Fruit fly (Drosophila melanogaster) whole organism, wandering third instar larva: Measurements from ENCODE around the gene scny.

Experiments used
- Abd-B ChIP-seq: fragments of >200 bp; optimal IDR thresholded peaks from 2 replicates; lab custom pipeline; 2017; ENCODE audit warnings: missing biosample characterization, missing genetic modification characterization
- CG32264 ChIP-seq: fragments of 200-800 bp; sonication (Bioruptor generic); optimal IDR thresholded peaks from 2 replicates; lab custom pipeline; 2016; ENCODE audit warnings: missing biosample characterization, missing genetic modification characterization
- CG9705 ChIP-seq: fragments of 200-800 bp; sonication (Bioruptor generic); optimal IDR thresholded peaks from 2 replicates; lab custom pipeline; 2018; ENCODE audit warnings: missing biosample characterization, mild to moderate bottlenecking, missing genetic modification characterization
- CrebA ChIP-seq: fragments of 200-800 bp; sonication (Bioruptor generic); optimal IDR thresholded peaks from 2 replicates; lab custom pipeline; 2016; ENCODE audit warnings: missing biosample characterization, mild to moderate bottlenecking, missing genetic modification characterization, borderline replicate concordance
- Dfd ChIP-seq: fragments of >200 bp; optimal IDR thresholded peaks from 2 replicates; lab custom pipeline; 2017; ENCODE audit warnings: missing biosample characterization, missing genetic modification characterization
- Dif ChIP-seq: fragments of 200-275, 200-300 bp; sonication (Bioruptor generic); optimal IDR thresholded peaks from 2 replicates; lab custom pipeline; 2018; ENCODE audit warnings: missing biosample characterization, missing genetic modification characterization; ENCODE audit not compliant: partially characterized antibody
- GATAd ChIP-seq: sonication (Bioruptor generic); optimal IDR thresholded peaks from 2 replicates; lab custom pipeline; 2016; ENCODE audit warnings: missing biosample characterization, missing genetic modification characterization
- HLH106 ChIP-seq: fragments of 200-800 bp; optimal IDR thresholded peaks from 3 replicates; lab custom pipeline; 2019; ENCODE audit warnings: missing biosample characterization, mild to moderate bottlenecking, missing genetic modification characterization, moderate library complexity
- Hnf4 ChIP-seq: fragments of 200-800 bp; sonication (Bioruptor generic); optimal IDR thresholded peaks from 2 replicates; lab custom pipeline; 2016; ENCODE audit warnings: missing biosample characterization, mild to moderate bottlenecking, missing genetic modification characterization
- Hr78 ChIP-seq: fragments of >200 bp; optimal IDR thresholded peaks from 2 replicates; lab custom pipeline; 2017; ENCODE audit warnings: missing biosample characterization, missing genetic modification characterization
- Hr83 ChIP-seq: fragments of 200-300 bp; sonication (Bioruptor generic); optimal IDR thresholded peaks from 2 replicates; lab custom pipeline; 2016; ENCODE audit warnings: missing biosample characterization, mild to moderate bottlenecking, missing genetic modification characterization, moderate library complexity; ENCODE audit not compliant: poor library complexity, severe bottlenecking
- Jra ChIP-seq: sonication (Bioruptor generic); optimal IDR thresholded peaks from 2 replicates; lab custom pipeline; 2016; ENCODE audit warnings: missing biosample characterization, missing genetic modification characterization
- Mio ChIP-seq: sonication (Bioruptor generic); optimal IDR thresholded peaks from 2 replicates; lab custom pipeline; 2016; ENCODE audit warnings: missing biosample characterization, missing genetic modification characterization
- Myc ChIP-seq: fragments of >200 bp; optimal IDR thresholded peaks from 2 replicates; lab custom pipeline; 2017
- N ChIP-seq: fragments of >200 bp; optimal IDR thresholded peaks from 2 replicates; lab custom pipeline; 2018; ENCODE audit warnings: missing biosample characterization, missing external identifiers, missing genetic modification characterization
- Rel ChIP-seq, 2 experiments: fragments of 200-800 bp; sonication (Bioruptor generic) in 1 of 2; optimal IDR thresholded peaks; 2 replicates in 1 of 2; 3 replicates in 1 of 2; lab custom pipeline; 2016 to 2019; ENCODE audit warnings: mild to moderate bottlenecking in 2 of 2, missing biosample characterization in 2 of 2, missing genetic modification characterization in 2 of 2, moderate library complexity in 1 of 2
- Sp1 ChIP-seq: fragments of 200-800 bp; sonication (Bioruptor generic); optimal IDR thresholded peaks from 3 replicates; lab custom pipeline; 2019; ENCODE audit warnings: missing biosample characterization, mild to moderate bottlenecking, missing genetic modification characterization, moderate library complexity
- Vsx2 ChIP-seq: fragments of 200-300, 225-300 bp; sonication (Bioruptor generic); optimal IDR thresholded peaks from 2 replicates; lab custom pipeline; 2018; ENCODE audit warnings: missing biosample characterization, missing genetic modification characterization; ENCODE audit not compliant: partially characterized antibody
- brk ChIP-seq: fragments of 200-800 bp; sonication (Bioruptor generic); optimal IDR thresholded peaks from 2 replicates; lab custom pipeline; 2016; ENCODE audit warnings: missing biosample characterization, mild to moderate bottlenecking, missing genetic modification characterization
- dl ChIP-seq, 2 experiments: fragments of 175-275, 200-275 bp in 1 of 2; fragments of 200-275 bp in 1 of 2; sonication (Bioruptor generic); optimal IDR thresholded peaks; lab custom pipeline; 2018; ENCODE audit warnings: mild to moderate bottlenecking in 2 of 2, missing biosample characterization in 2 of 2, missing genetic modification characterization in 2 of 2, moderate library complexity in 2 of 2; ENCODE audit not compliant: partially characterized antibody in 2 of 2, insufficient read depth in 1 of 2
- dmrt93B ChIP-seq: fragments of 200-800 bp; sonication (Bioruptor generic); optimal IDR thresholded peaks from 2 replicates; lab custom pipeline; 2018; ENCODE audit warnings: missing biosample characterization, mild to moderate bottlenecking, missing genetic modification characterization
- dsf ChIP-seq: sonication (Bioruptor generic); optimal IDR thresholded peaks from 2 replicates; lab custom pipeline; 2016; ENCODE audit warnings: missing biosample characterization, missing genetic modification characterization, borderline replicate concordance
- ey ChIP-seq: fragments of 200-800 bp; sonication (Bioruptor generic); optimal IDR thresholded peaks from 2 replicates; lab custom pipeline; 2016; ENCODE audit warnings: missing biosample characterization, missing genetic modification characterization
- fru ChIP-seq: fragments of 200-800 bp; sonication (Bioruptor generic); optimal IDR thresholded peaks from 3 replicates; lab custom pipeline; 2016; ENCODE audit warnings: missing biosample characterization, mild to moderate bottlenecking, missing genetic modification characterization
- h ChIP-seq: fragments of 200-800 bp; sonication (Bioruptor generic); optimal IDR thresholded peaks from 3 replicates; lab custom pipeline; 2016; ENCODE audit warnings: missing biosample characterization, mild to moderate bottlenecking, missing genetic modification characterization
- jim ChIP-seq: fragments of 175-275, 200-325 bp; sonication (Bioruptor generic); optimal IDR thresholded peaks from 2 replicates; lab custom pipeline; 2016; ENCODE audit warnings: missing biosample characterization, mild to moderate bottlenecking, missing genetic modification characterization
- lola ChIP-seq: fragments of >200 bp; optimal IDR thresholded peaks from 2 replicates; lab custom pipeline; 2017; ENCODE audit warnings: missing biosample characterization, missing genetic modification characterization
- pan ChIP-seq: fragments of >200 bp; optimal IDR thresholded peaks from 2 replicates; lab custom pipeline; 2017
- psq ChIP-seq: fragments of 200-800 bp; sonication (Bioruptor generic); optimal IDR thresholded peaks from 3 replicates; lab custom pipeline; 2017; ENCODE audit warnings: missing biosample characterization, mild to moderate bottlenecking, missing genetic modification characterization, moderate library complexity
- rgr ChIP-seq: fragments of 200-800 bp; sonication (Bioruptor generic); optimal IDR thresholded peaks from 3 replicates; lab custom pipeline; 2016; ENCODE audit warnings: missing biosample characterization, mild to moderate bottlenecking, missing genetic modification characterization
- sage ChIP-seq: fragments of 200-800 bp; sonication (Bioruptor generic); optimal IDR thresholded peaks from 2 replicates; lab custom pipeline; 2016; ENCODE audit warnings: missing biosample characterization, mild to moderate bottlenecking, missing genetic modification characterization
- tai ChIP-seq: sonication (Bioruptor generic); optimal IDR thresholded peaks from 2 replicates; lab custom pipeline; 2016; ENCODE audit warnings: missing biosample characterization, missing genetic modification characterization
- usp ChIP-seq: fragments of >200 bp; optimal IDR thresholded peaks from 2 replicates; lab custom pipeline; 2017; ENCODE audit warnings: missing biosample characterization, missing genetic modification characterization
- woc ChIP-seq: sonication (Bioruptor generic); optimal IDR thresholded peaks from 2 replicates; lab custom pipeline; 2016; ENCODE audit warnings: missing biosample characterization, mild to moderate bottlenecking, missing genetic modification characterization

Gene scny

dm6 chr3L:5764922-5765843 is 3.6 kb upstream of the scny start, which contains the start of gene CG10576:
TSS of gene CG10576 (minus strand) at chr3L:5765702.
- TF ChIP-seq Hnf4 (GFP tag; lab: Kevin White, UChicago) = no peak
- TF ChIP-seq Myc (lab: Kevin White, UChicago) = peak; percentile 79
- TF ChIP-seq psq (GFP tag; lab: Kevin White, UChicago) = peak; percentile 40
- no peak for TF ChIP-seq lola (GFP tag; lab: Kevin White, UChicago)
- TF ChIP-seq brk (GFP tag; lab: Kevin White, UChicago) = no peak
- no peak for TF ChIP-seq Sp1 (GFP tag; lab: Kevin White, UChicago)
- no peak for TF ChIP-seq Abd-B
- no peak for TF ChIP-seq dl (GFP tag; optimal IDR thresholded peaks at IDR 0.05; lab: Kevin White, UChicago; ENCODE audit: insufficient read depth in 1 of 2, partially characterized antibody in 2 of 2)
- TF ChIP-seq pan (lab: Kevin White, UChicago) = no peak
- no peak for TF ChIP-seq sage
- TF ChIP-seq Mio (GFP tag; lab: Kevin White, UChicago) = no peak
- no peak for TF ChIP-seq woc

dm6 chr3L:5765844-5766200 is 3.0 kb upstream of the scny start, which contains the start of gene Txl:
TSS of gene Txl (plus strand) at chr3L:5765846.
- TF ChIP-seq rgr (GFP tag; lab: Kevin White, UChicago) = no peak
- TF ChIP-seq Myc (lab: Kevin White, UChicago) = no peak
- no peak for TF ChIP-seq Abd-B
- TF ChIP-seq N (GFP tag; lab: Kevin White, UChicago) = no peak
- no peak for TF ChIP-seq Hr78
- TF ChIP-seq GATAd (GFP tag; lab: Kevin White, UChicago) = no peak
- TF ChIP-seq Dfd (GFP tag; lab: Kevin White, UChicago) = no peak
- no peak for TF ChIP-seq ey
- TF ChIP-seq fru (GFP tag; lab: Kevin White, UChicago) = no peak
- TF ChIP-seq jim (GFP tag; lab: Kevin White, UChicago) = no peak
- TF ChIP-seq Rel (GFP tag; optimal IDR thresholded peaks at IDR 0.05; lab: Kevin White, UChicago) = no peak
- no peak for TF ChIP-seq Rel (tag; optimal IDR thresholded peaks at IDR 0.05; lab: Kevin White, UChicago)
- TF ChIP-seq sage = no peak
- TF ChIP-seq HLH106 = no peak
- no peak for TF ChIP-seq CrebA (GFP tag; lab: Kevin White, UChicago)
- TF ChIP-seq Vsx2 (GFP tag; lab: Kevin White, UChicago) = no peak
- TF ChIP-seq Jra (GFP tag; lab: Kevin White, UChicago) = no peak
- no peak for TF ChIP-seq Dif
- no peak for TF ChIP-seq Sp1 (GFP tag; lab: Kevin White, UChicago)
- TF ChIP-seq, all 38 proteins: peak for 0

dm6 chr3L:5770113-5770798 is 1.5 kb downstream of the scny start:
- TF ChIP-seq jim (GFP tag; lab: Kevin White, UChicago) (peak; percentile 41), Sp1 (GFP tag; lab: Kevin White, UChicago) (peak; percentile 60), dl (GFP tag; optimal IDR thresholded peaks at IDR 0.05; lab: Kevin White, UChicago; ENCODE audit: insufficient read depth in 1 of 2, partially characterized antibody in 2 of 2) (no peak), CrebA (GFP tag; lab: Kevin White, UChicago) (no peak), Hr83 (no peak), CG9705 (GFP tag; lab: Kevin White, UChicago) (peak; percentile 15), Dif (peak; percentile 8), HLH106 (peak; percentile 9), psq (GFP tag; lab: Kevin White, UChicago) (peak; percentile 95), Rel (GFP tag; optimal IDR thresholded peaks at IDR 0.05; lab: Kevin White, UChicago) (no peak), Rel (tag; optimal IDR thresholded peaks at IDR 0.05; lab: Kevin White, UChicago) (peak; percentile 95)
- TF ChIP-seq, all 38 proteins: peak for 7

- TF ChIP-seq brk (GFP tag; lab: Kevin White, UChicago) = no peak
- peak; percentile 88 for TF ChIP-seq Sp1 (GFP tag; lab: Kevin White, UChicago)
- peak; percentile 93 for TF ChIP-seq ey
- no peak for TF ChIP-seq CrebA (GFP tag; lab: Kevin White, UChicago)
- TF ChIP-seq h (GFP tag; lab: Kevin White, UChicago) = peak; percentile 93
- peak; percentile 49 for TF ChIP-seq Dif
- TF ChIP-seq rgr (GFP tag; lab: Kevin White, UChicago) = peak; percentile 91
- TF ChIP-seq Hnf4 (GFP tag; lab: Kevin White, UChicago) = no peak
- no peak for TF ChIP-seq lola (GFP tag; lab: Kevin White, UChicago)
- peak; percentile 85 for TF ChIP-seq CG32264 (GFP tag; lab: Kevin White, UChicago)
- peak; percentile 59 for TF ChIP-seq Hr83
- TF ChIP-seq Mio (GFP tag; lab: Kevin White, UChicago) = peak; percentile 66
- TF ChIP-seq woc = peak; percentile 95
- no peak for TF ChIP-seq dmrt93B (GFP tag; lab: Kevin White, UChicago)
- TF ChIP-seq fru (GFP tag; lab: Kevin White, UChicago) = peak; percentile 93
- no peak for TF ChIP-seq Vsx2 (GFP tag; lab: Kevin White, UChicago)
- TF ChIP-seq Jra (GFP tag; lab: Kevin White, UChicago) = peak; percentile 89
- no peak for TF ChIP-seq usp (GFP tag; lab: Kevin White, UChicago)
- no peak for TF ChIP-seq tai (GFP tag; lab: Kevin White, UChicago)
- peak; percentile 14 for TF ChIP-seq dsf (GFP tag; lab: Kevin White, UChicago)
- TF ChIP-seq N (GFP tag; lab: Kevin White, UChicago) = no peak
- no peak for TF ChIP-seq pan (lab: Kevin White, UChicago)
- TF ChIP-seq CG9705 (GFP tag; lab: Kevin White, UChicago) = peak; percentile 73
- TF ChIP-seq HLH106 = peak; percentile 89
- TF ChIP-seq Myc (lab: Kevin White, UChicago) = peak; percentile 92
- TF ChIP-seq GATAd (GFP tag; lab: Kevin White, UChicago) = peak; percentile 100
- peak; percentile 45 for TF ChIP-seq psq (GFP tag; lab: Kevin White, UChicago)
These were observed 2.1 kb downstream of the scny start for dm6 chr3L:5770817-5771425.
